Fruit fly (Drosophila melanogaster) Kc167 (cell line): ENCODE data around the gene Pdi.

Experiments used
- Myc ChIP-seq: fragments of >200 bp; optimal IDR thresholded peaks from 2 replicates; lab custom pipeline; 2017; ENCODE audit warnings: missing external identifiers
- Sin3A ChIP-seq: fragments of >200 bp; optimal IDR thresholded peaks from 2 replicates; lab custom pipeline; 2018; ENCODE audit warnings: missing external identifiers
- insv ChIP-seq: fragments of >200 bp; optimal IDR thresholded peaks from 3 replicates; lab custom pipeline; 2018; ENCODE audit warnings: missing external identifiers
- psq ChIP-seq: fragments of >200 bp; optimal IDR thresholded peaks from 2 replicates; lab custom pipeline; 2017; ENCODE audit warnings: missing external identifiers

- TF ChIP-seq psq (no peak), insv (no peak), Sin3A (lab: Kevin White, UChicago) (no peak), Myc (lab: Kevin White, UChicago) (no peak)
These were observed 17.5 kb downstream of the Pdi start, which contains the start of gene CG16959 for dm6 chr3L:15125077-15125652.
